Worm (Caenorhabditis elegans) whole organism, L1 larva: ENCODE measurements around the gene F23H12.7.
A peak's percentile ranks its signal among the peaks of the same experiment; 100 is the strongest.

Experiments used
- C16A3.4 ChIP-seq: fragments of 150-350 bp; optimal IDR thresholded peaks from 2 replicates; lab custom pipeline; 2014; ENCODE audit warnings: missing biosample characterization, missing genetic modification characterization
- F16B12.6 ChIP-seq: fragments of 150-350 bp; optimal IDR thresholded peaks from 2 replicates; lab custom pipeline; 2014; ENCODE audit warnings: missing biosample characterization, missing genetic modification characterization
- Y116A8C.19 ChIP-seq: sonication (generic microtip); optimal IDR thresholded peaks from 2 replicates; lab custom pipeline; 2016; ENCODE audit warnings: missing compliant biosample characterization, missing genetic modification characterization, borderline replicate concordance
- aha-1 ChIP-seq: fragments of 150-350 bp; optimal IDR thresholded peaks from 2 replicates; lab custom pipeline; 2014; ENCODE audit warnings: missing biosample characterization, missing genetic modification characterization
- alr-1 ChIP-seq: fragments of 200-800 bp; sonication (Bioruptor generic); optimal IDR thresholded peaks from 2 replicates; lab custom pipeline; 2018; ENCODE audit warnings: borderline replicate concordance, mild to moderate bottlenecking, missing genetic modification characterization, missing compliant biosample characterization
- blmp-1 ChIP-seq: fragments of 150-350 bp; optimal IDR thresholded peaks from 2 replicates; lab custom pipeline; 2014; ENCODE audit warnings: missing biosample characterization, missing genetic modification characterization
- ceh-82 ChIP-seq, 3 experiments: fragments of 150-350 bp in 1 of 3; sonication (generic microtip) in 2 of 3; optimal IDR thresholded peaks; 2 replicates each; lab custom pipeline; 2014 to 2017; ENCODE audit warnings: missing biosample characterization in 3 of 3, missing genetic modification characterization in 3 of 3
- ceh-90 ChIP-seq: sonication (generic microtip); optimal IDR thresholded peaks from 2 replicates; lab custom pipeline; 2016; ENCODE audit warnings: missing genetic modification characterization, missing compliant biosample characterization
- dpl-1 ChIP-seq, 3 experiments: fragments of 150-350 bp in 2 of 3; sonication (generic microtip) in 1 of 3; optimal IDR thresholded peaks; 2 replicates each; lab custom pipeline; 2014 to 2017; ENCODE audit warnings: missing biosample characterization in 3 of 3, missing genetic modification characterization in 3 of 3, missing genetic modification reagents in 3 of 3
- dsc-1 ChIP-seq: sonication (generic microtip); optimal IDR thresholded peaks from 2 replicates; lab custom pipeline; 2016; ENCODE audit warnings: mild to moderate bottlenecking, missing genetic modification characterization, missing compliant biosample characterization
- efl-1 ChIP-seq, 4 experiments: fragments of 150-350 bp; optimal IDR thresholded peaks in 3 of 4; peaks in 1 of 4; 1 replicate in 1 of 4; 2 replicates in 3 of 4; lab custom pipeline; 2014; ENCODE audit warnings: missing biosample characterization in 2 of 4, missing genetic modification characterization in 2 of 4, missing genetic modification reagents in 2 of 4
- egl-13 ChIP-seq: sonication (generic microtip); optimal IDR thresholded peaks from 2 replicates; lab custom pipeline; 2016; ENCODE audit warnings: missing genotype, missing genetic modification reagents, missing genetic modification characterization, missing compliant biosample characterization
- egl-27 ChIP-seq, 2 experiments: fragments of 150-350 bp in 1 of 2; sonication (generic microtip); optimal IDR thresholded peaks; 3 replicates each; lab custom pipeline; 2017 to 2018; ENCODE audit warnings: missing biosample characterization in 2 of 2, missing genetic modification characterization in 2 of 2, missing genetic modification reagents in 2 of 2
- fkh-10 ChIP-seq: sonication (generic microtip); optimal IDR thresholded peaks from 2 replicates; lab custom pipeline; 2017; ENCODE audit warnings: missing biosample characterization, missing genetic modification reagents, missing genetic modification characterization
- grh-1 ChIP-seq: fragments of 200-800 bp; sonication (Bioruptor generic); IDR thresholded peaks from 2 replicates; pipeline ENCODE4 v1.3.6; 2022; ENCODE audit warnings: missing genetic modification reagents, missing genetic modification characterization, missing compliant biosample characterization
- hlh-17 ChIP-seq: fragments of 200-800 bp; sonication (Bioruptor generic); optimal IDR thresholded peaks from 2 replicates; lab custom pipeline; 2018; ENCODE audit warnings: missing genetic modification characterization, mild to moderate bottlenecking, missing compliant biosample characterization, moderate library complexity, borderline replicate concordance
- jun-1 ChIP-seq: fragments of 150-350 bp; optimal IDR thresholded peaks from 2 replicates; lab custom pipeline; 2014; ENCODE audit warnings: missing biosample characterization, missing genetic modification reagents, missing genetic modification characterization
- lin-35 ChIP-seq, 2 experiments: fragments of 150-350 bp; optimal IDR thresholded peaks; 2 replicates each; lab custom pipeline; 2014; ENCODE audit warnings: missing biosample characterization in 2 of 2, missing genetic modification characterization in 2 of 2, missing genetic modification reagents in 2 of 2
- lsy-2 ChIP-seq, 2 experiments: fragments of 150-350 bp; optimal IDR thresholded peaks; 2 replicates each; lab custom pipeline; 2014; ENCODE audit warnings: missing biosample characterization in 2 of 2, missing genetic modification characterization in 2 of 2
- mef-2 ChIP-seq: fragments of 150-350 bp; optimal IDR thresholded peaks from 2 replicates; lab custom pipeline; 2014; ENCODE audit warnings: missing biosample characterization, missing genetic modification characterization
- mep-1 ChIP-seq: fragments of 150-350 bp; optimal IDR thresholded peaks from 2 replicates; lab custom pipeline; 2014; ENCODE audit warnings: missing biosample characterization, missing genetic modification characterization
- nhr-11 ChIP-seq: fragments of 150-350 bp; optimal IDR thresholded peaks from 2 replicates; lab custom pipeline; 2014; ENCODE audit warnings: missing biosample characterization, missing genetic modification characterization
- nhr-12 ChIP-seq: sonication (generic microtip); optimal IDR thresholded peaks from 2 replicates; lab custom pipeline; 2017; ENCODE audit warnings: missing biosample characterization, missing genetic modification characterization
- nhr-19 ChIP-seq: fragments of 200-800 bp; sonication (Bioruptor generic); conservative IDR thresholded peaks from 2 replicates; pipeline ENCODE4 v1.3.6; 2022; ENCODE audit warnings: missing genetic modification characterization, missing compliant biosample characterization
- nhr-20 ChIP-seq: sonication (generic microtip); optimal IDR thresholded peaks from 2 replicates; lab custom pipeline; 2016; ENCODE audit warnings: mild to moderate bottlenecking, missing genetic modification characterization, missing compliant biosample characterization
- nhr-237 ChIP-seq: fragments of 150-350 bp; optimal IDR thresholded peaks from 2 replicates; lab custom pipeline; 2014; ENCODE audit warnings: missing biosample characterization, missing genetic modification characterization
- nhr-47 ChIP-seq: sonication (generic microtip); optimal IDR thresholded peaks from 2 replicates; lab custom pipeline; 2016; ENCODE audit warnings: mild to moderate bottlenecking, missing genetic modification characterization, moderate library complexity, missing compliant biosample characterization
- nhr-71 ChIP-seq: sonication (generic microtip); optimal IDR thresholded peaks from 2 replicates; lab custom pipeline; 2016; ENCODE audit warnings: mild to moderate bottlenecking, missing genetic modification characterization, moderate library complexity, missing compliant biosample characterization
- nhr-84 ChIP-seq: sonication (generic microtip); optimal IDR thresholded peaks from 2 replicates; lab custom pipeline; 2017; ENCODE audit warnings: missing biosample characterization, missing genetic modification characterization
- nhr-85 ChIP-seq: sonication (generic microtip); peaks from one replicate; lab custom pipeline; 2016; ENCODE audit warnings: missing genetic modification characterization, inconsistent platforms, missing compliant biosample characterization
- rnt-1 ChIP-seq: sonication (generic microtip); optimal IDR thresholded peaks from 2 replicates; lab custom pipeline; 2016; ENCODE audit warnings: mild to moderate bottlenecking, missing genetic modification characterization, moderate library complexity, missing compliant biosample characterization
- snu-23 ChIP-seq: sonication (generic microtip); optimal IDR thresholded peaks from 2 replicates; lab custom pipeline; 2016; ENCODE audit warnings: missing genetic modification characterization, missing compliant biosample characterization
- sox-4 ChIP-seq: sonication (generic microtip); optimal IDR thresholded peaks from 2 replicates; lab custom pipeline; 2016; ENCODE audit warnings: missing genetic modification characterization, missing compliant biosample characterization
- sptf-1 ChIP-seq: fragments of 150-350 bp; optimal IDR thresholded peaks from 2 replicates; lab custom pipeline; 2014; ENCODE audit warnings: missing biosample characterization, missing genetic modification characterization
- sup-37 ChIP-seq: fragments of 200-800 bp; sonication (Bioruptor generic); optimal IDR thresholded peaks from 2 replicates; lab custom pipeline; 2018; ENCODE audit warnings: mild to moderate bottlenecking, missing genetic modification characterization, missing compliant biosample characterization
- tbx-2 ChIP-seq: sonication (generic microtip); optimal IDR thresholded peaks from 2 replicates; lab custom pipeline; 2016; ENCODE audit warnings: missing genetic modification characterization, missing compliant biosample characterization
- tlp-1 ChIP-seq: fragments of 150-350 bp; optimal IDR thresholded peaks from 2 replicates; lab custom pipeline; 2014; ENCODE audit warnings: missing biosample characterization, missing genetic modification characterization
- unc-130 ChIP-seq: fragments of 150-350 bp; optimal IDR thresholded peaks from 2 replicates; lab custom pipeline; 2017; ENCODE audit warnings: missing biosample characterization, missing genetic modification characterization, inconsistent platforms
- unc-62 ChIP-seq: fragments of 150-350 bp; optimal IDR thresholded peaks from 2 replicates; lab custom pipeline; 2014; ENCODE audit warnings: missing biosample characterization, missing genetic modification reagents, missing genetic modification characterization
- unc-86 ChIP-seq: sonication (generic microtip); optimal IDR thresholded peaks from 2 replicates; lab custom pipeline; 2016; ENCODE audit warnings: missing genetic modification characterization, missing compliant biosample characterization
- unc-98 ChIP-seq: fragments of 200-800 bp; sonication (Bioruptor generic); IDR thresholded peaks from 2 replicates; pipeline ENCODE4 v1.3.6; 2022; ENCODE audit warnings: missing genetic modification characterization, missing compliant biosample characterization
- xbp-1 ChIP-seq: sonication (generic microtip); optimal IDR thresholded peaks from 2 replicates; lab custom pipeline; 2016; ENCODE audit warnings: missing genetic modification characterization, missing compliant biosample characterization
- zip-4 ChIP-seq: fragments of 200-800 bp; sonication (Bioruptor generic); optimal IDR thresholded peaks from 2 replicates; lab custom pipeline; 2018; ENCODE audit warnings: mild to moderate bottlenecking, missing genetic modification characterization, moderate library complexity, missing compliant biosample characterization
- ztf-4 ChIP-seq: fragments of 150-350 bp; optimal IDR thresholded peaks from 2 replicates; lab custom pipeline; 2014; ENCODE audit warnings: missing biosample characterization, missing genetic modification characterization

The F23H12.7 gene

ce11 chrV:12404544-12404943 is 33.1 kb downstream of the F23H12.7 start, which contains the start of gene K01D12.9:
TSS of gene K01D12.9 (minus strand) at chrV:12404644.
- TF ChIP-seq alr-1 (tag; lab: Kevin White, UChicago) (no peak), lsy-2 (tag; optimal IDR thresholded peaks at IDR 0.05; lab: Kevin White, UChicago) (no peak), jun-1 (tag; lab: Kevin White, UChicago) (no peak), nhr-84 (tag; lab: Kevin White, UChicago) (no peak), tlp-1 (tag; lab: Kevin White, UChicago) (no peak), lin-35 (GFP tag; optimal IDR thresholded peaks at IDR 0.05; lab: Kevin White, UChicago) (no peak), mef-2 (tag; lab: Kevin White, UChicago) (no peak), fkh-10 (GFP tag; lab: Kevin White, UChicago) (no peak), egl-13 (tag; lab: Kevin White, UChicago) (no peak), tbx-2 (no peak), unc-98 (GFP tag; lab: Robert Waterston, UW) (no peak), grh-1 (GFP tag; lab: Robert Waterston, UW) (no peak)

ce11 chrV:12405929-12406328 is 34.4 kb downstream of the F23H12.7 start, which contains the start of gene K01D12.10:
TSS of gene K01D12.10 (plus strand) at chrV:12406229.
- no peak for TF ChIP-seq sox-4 (tag; lab: Kevin White, UChicago)
- no peak for TF ChIP-seq unc-62 (GFP tag; lab: Kevin White, UChicago)
- TF ChIP-seq ztf-4 (tag; lab: Kevin White, UChicago), result no peak
- no peak for TF ChIP-seq nhr-85 (tag; lab: Kevin White, UChicago)
- no peak for TF ChIP-seq sup-37
- TF ChIP-seq nhr-11 (tag; lab: Kevin White, UChicago), result no peak
- TF ChIP-seq, all 84 proteins: peak for 0

- no peak for TF ChIP-seq ceh-82 (tag; optimal IDR thresholded peaks at IDR 0.05; lab: Kevin White, UChicago)
- no peak for TF ChIP-seq unc-86 (tag; lab: Kevin White, UChicago)
Measured at ce11 chrV:12406514-12406913, 35.0 kb downstream of the F23H12.7 start.

ce11 chrV:12408525-12408924 is 37.0 kb downstream of the F23H12.7 start, which contains the start of gene cdr-4:
TSS of gene cdr-4 (minus strand) at chrV:12408625.
- TF ChIP-seq nhr-47 (tag; lab: Kevin White, UChicago), result no peak
- TF ChIP-seq unc-86 (tag; lab: Kevin White, UChicago), result no peak
- TF ChIP-seq xbp-1 (tag; lab: Kevin White, UChicago), result no peak
- no peak for TF ChIP-seq hlh-17 (GFP tag; lab: Kevin White, UChicago)
- no peak for TF ChIP-seq nhr-237 (tag; lab: Kevin White, UChicago)
- TF ChIP-seq dpl-1 (GFP tag; optimal IDR thresholded peaks at IDR 0.05; lab: Kevin White, UChicago), result no peak
- no peak for TF ChIP-seq ceh-82 (tag; optimal IDR thresholded peaks at IDR 0.05; lab: Kevin White, UChicago)
- TF ChIP-seq egl-27 (tag; optimal IDR thresholded peaks at IDR 0.05; lab: Kevin White, UChicago), result no peak
- no peak for TF ChIP-seq F16B12.6 (tag; lab: Kevin White, UChicago)

- TF ChIP-seq nhr-85 (tag; lab: Kevin White, UChicago) (peak; percentile 66), ceh-90 (tag; lab: Kevin White, UChicago) (no peak), zip-4 (GFP tag; lab: Kevin White, UChicago) (no peak), Y116A8C.19 (tag; lab: Kevin White, UChicago) (no peak), rnt-1 (no peak), egl-13 (tag; lab: Kevin White, UChicago) (no peak), mep-1 (tag; lab: Kevin White, UChicago) (no peak), unc-62 (GFP tag; lab: Kevin White, UChicago) (no peak), blmp-1 (peak; percentile 48), nhr-19 (GFP tag; lab: Robert Waterston, UW) (no peak), snu-23 (GFP tag; lab: Kevin White, UChicago) (peak; percentile 37), ceh-82 (tag; optimal IDR thresholded peaks at IDR 0.05; lab: Kevin White, UChicago) (peak in 1 of 3 experiments; percentile 12), sptf-1 (no peak), nhr-71 (tag; lab: Kevin White, UChicago) (peak; percentile 17), F16B12.6 (tag; lab: Kevin White, UChicago) (no peak), xbp-1 (tag; lab: Kevin White, UChicago) (peak; percentile 62), nhr-12 (no peak), nhr-20 (peak; percentile 45), aha-1 (no peak), efl-1 (optimal IDR thresholded peaks at IDR 0.05; lab: Kevin White, UChicago) (peak in 1 of 2 experiments; percentile 34), efl-1 (GFP tag; optimal IDR thresholded peaks at IDR 0.05 in 1 of 2; lab: Kevin White, UChicago) (no peak), C16A3.4 (tag; lab: Kevin White, UChicago) (no peak), dsc-1 (no peak), unc-130 (tag; lab: Kevin White, UChicago) (no peak)
Measured at ce11 chrV:12408996-12409395, 37.5 kb downstream of the F23H12.7 start.
